Worm (Caenorhabditis elegans): Measurements from ENCODE around the gene T07A9.14.

DNA sequence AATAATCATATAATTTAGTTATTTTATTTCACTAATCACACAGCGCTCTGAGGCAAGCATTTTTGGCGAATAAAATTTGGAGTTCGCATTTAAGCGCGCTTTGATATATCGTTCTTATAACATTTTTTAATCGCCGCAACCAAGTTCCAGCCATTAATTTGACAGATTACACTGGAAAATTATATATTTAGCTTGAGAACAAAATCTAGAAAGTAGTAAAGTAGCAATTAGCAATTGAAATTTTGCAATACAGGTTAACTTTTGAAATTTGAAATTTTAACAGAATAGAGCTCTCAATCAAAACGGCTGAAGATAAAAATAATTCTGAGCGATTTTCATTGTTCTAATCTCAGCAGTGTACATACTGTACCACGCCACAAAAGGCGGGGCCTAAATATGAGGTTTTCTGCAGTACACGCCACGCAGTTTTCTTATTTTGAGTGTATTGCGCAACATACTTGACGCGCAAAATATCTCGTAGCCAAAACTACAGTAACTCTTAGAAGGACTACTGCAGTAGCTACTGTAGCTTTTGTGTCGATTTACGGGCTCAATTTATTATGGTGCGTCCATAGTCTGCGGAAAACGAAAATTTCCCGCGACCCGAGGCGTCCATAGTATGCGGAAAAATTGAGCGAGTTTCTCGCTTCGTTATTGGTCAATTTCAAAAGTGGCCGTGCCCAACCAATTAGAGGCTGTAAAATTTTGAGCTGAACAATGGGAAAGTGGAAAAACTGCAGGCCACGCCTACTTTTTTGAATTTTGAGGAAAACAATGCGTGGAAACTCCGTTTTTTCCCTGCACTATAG, 40.8 kb downstream of the T07A9.14 start:
- TF ChIP-seq him-1 (tag; optimal IDR thresholded peaks at IDR 0.05) (no peak), dao-5 (tag; optimal IDR thresholded peaks at IDR 0.05) (no peak), W03F9.2 (tag; optimal IDR thresholded peaks at IDR 0.05) (no peak)

Measured in whole organism, L4/young adult.